Worm (Caenorhabditis elegans) whole organism, L1 larva: ENCODE data around the gene R08D7.4.
A peak's percentile ranks its signal among the peaks of the same experiment; 100 is the strongest.

Experiments used
- ama-1 ChIP-seq: fragments of 150-350 bp; optimal IDR thresholded peaks from 2 replicates; lab custom pipeline; 2014
- efl-1 ChIP-seq, 4 experiments: fragments of 150-350 bp; optimal IDR thresholded peaks in 3 of 4; peaks in 1 of 4; 1 replicate in 1 of 4; 2 replicates in 3 of 4; lab custom pipeline; 2014; ENCODE audit warnings: missing biosample characterization in 2 of 4, missing genetic modification characterization in 2 of 4, missing genetic modification reagents in 2 of 4
- lin-15B ChIP-seq: fragments of 150-350 bp; sonication (generic microtip); optimal IDR thresholded peaks from 3 replicates; lab custom pipeline; 2014; ENCODE audit warnings: missing biosample characterization, missing genetic modification characterization
- nhr-11 ChIP-seq: fragments of 150-350 bp; optimal IDR thresholded peaks from 2 replicates; lab custom pipeline; 2014; ENCODE audit warnings: missing biosample characterization, missing genetic modification characterization
- zip-4 ChIP-seq: fragments of 200-800 bp; sonication (Bioruptor generic); optimal IDR thresholded peaks from 2 replicates; lab custom pipeline; 2018; ENCODE audit warnings: mild to moderate bottlenecking, missing genetic modification characterization, moderate library complexity, missing compliant biosample characterization

DNA sequence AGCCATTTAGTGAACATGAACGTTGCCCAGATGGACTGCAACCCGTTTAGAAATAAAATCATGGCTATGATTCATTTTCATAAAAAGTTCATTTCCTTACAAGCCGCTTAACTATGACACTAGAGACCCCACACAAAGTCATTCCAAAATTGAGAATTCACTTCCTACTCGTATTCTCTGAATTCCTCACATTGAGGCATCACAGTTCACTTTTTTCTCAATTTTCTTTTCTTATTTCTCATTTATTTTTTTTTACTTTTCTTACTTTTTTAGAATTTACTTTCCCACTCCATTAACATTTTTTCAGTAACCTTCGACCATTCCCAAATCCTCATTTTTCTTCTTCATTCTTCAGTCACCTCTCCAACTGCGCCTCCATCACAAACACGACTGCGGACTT is 27.3 kb upstream of the R08D7.4 start, which contains the start of gene dhrr-1:
- TF ChIP-seq zip-4 (GFP tag; lab: Kevin White, UChicago) (no peak), nhr-11 (tag; lab: Kevin White, UChicago) (no peak), efl-1 (optimal IDR thresholded peaks at IDR 0.05; lab: Kevin White, UChicago) (no peak), efl-1 (GFP tag; optimal IDR thresholded peaks at IDR 0.05 in 1 of 2; lab: Kevin White, UChicago) (peak in 1 of 2 experiments; percentile 84), ama-1 (lab: Kevin White, UChicago) (no peak), lin-15B (tag; lab: Kevin White, UChicago) (no peak)
